Worm (Caenorhabditis elegans) whole organism, early embryonic: Measurements from ENCODE around the gene ciao-2B.

Source experiments
- B0310.2 ChIP-seq: sonication (generic microtip); optimal IDR thresholded peaks from 2 replicates; lab custom pipeline; 2016; ENCODE audit warnings: mild to moderate bottlenecking, missing genetic modification characterization, missing compliant biosample characterization
- F13C5.2 ChIP-seq: sonication (generic microtip); optimal IDR thresholded peaks from 2 replicates; lab custom pipeline; 2017; ENCODE audit warnings: mild to moderate bottlenecking, missing genetic modification characterization, inconsistent platforms, missing compliant biosample characterization
- aly-1 ChIP-seq: sonication (generic microtip); optimal IDR thresholded peaks from 2 replicates; lab custom pipeline; 2016; ENCODE audit warnings: missing genetic modification characterization, missing compliant biosample characterization
- ama-1 ChIP-seq: fragments of 150-350 bp; optimal IDR thresholded peaks from 2 replicates; lab custom pipeline; 2014
- ceh-36 ChIP-seq: sonication (generic microtip); optimal IDR thresholded peaks from 2 replicates; lab custom pipeline; 2016; ENCODE audit warnings: missing genetic modification characterization, inconsistent platforms, missing compliant biosample characterization
- ets-7 ChIP-seq: sonication (generic microtip); optimal IDR thresholded peaks from 2 replicates; lab custom pipeline; 2016; ENCODE audit warnings: missing genotype, missing genetic modification characterization, missing compliant biosample characterization
- hmbx-1 ChIP-seq: sonication (generic microtip); optimal IDR thresholded peaks from 2 replicates; lab custom pipeline; 2016; ENCODE audit warnings: mild to moderate bottlenecking, missing genetic modification characterization, missing compliant biosample characterization
- hmg-4 ChIP-seq: fragments of 200-800 bp; sonication (Bioruptor generic); optimal IDR thresholded peaks from 2 replicates; lab custom pipeline; 2018; ENCODE audit warnings: mild to moderate bottlenecking, missing genetic modification characterization, missing compliant biosample characterization
- hnd-1 ChIP-seq: sonication (generic microtip); optimal IDR thresholded peaks from 2 replicates; lab custom pipeline; 2016; ENCODE audit warnings: missing genetic modification characterization, missing compliant biosample characterization
- sea-1 ChIP-seq: fragments of 200-800 bp; sonication (Bioruptor generic); conservative IDR thresholded peaks from 2 replicates; pipeline ENCODE4 v1.3.6; 2022; ENCODE audit warnings: missing genetic modification characterization, missing compliant biosample characterization
- tbx-11 ChIP-seq: fragments of 200-800 bp; sonication (Bioruptor generic); IDR thresholded peaks from 2 replicates; pipeline ENCODE4 v1.3.6; 2022; ENCODE audit warnings: missing genetic modification characterization, missing compliant biosample characterization
- tra-4 ChIP-seq: sonication (generic microtip); optimal IDR thresholded peaks from 2 replicates; lab custom pipeline; 2017; ENCODE audit warnings: missing genetic modification characterization, missing compliant biosample characterization

ce11 chrIII:13404418-13404817, 34.9 kb downstream of the ciao-2B start, which contains the start of gene ttr-52:
- no peak for TF ChIP-seq ets-7
- no peak for TF ChIP-seq hmg-4 (GFP tag; lab: Kevin White, UChicago)
- TF ChIP-seq sea-1 (GFP tag; lab: Robert Waterston, UW): no peak
- TF ChIP-seq tbx-11: no peak
- no peak for TF ChIP-seq tra-4 (tag; lab: Kevin White, UChicago)
- no peak for TF ChIP-seq B0310.2 (tag; lab: Kevin White, UChicago)
- no peak for TF ChIP-seq hmbx-1
- no peak for TF ChIP-seq ama-1 (lab: Kevin White, UChicago)
- no peak for TF ChIP-seq aly-1 (tag; lab: Kevin White, UChicago)
- no peak for TF ChIP-seq hnd-1 (tag; lab: Kevin White, UChicago)
- no peak for TF ChIP-seq ceh-36 (tag; lab: Kevin White, UChicago)
- TF ChIP-seq F13C5.2: no peak
